Worm (Caenorhabditis elegans): ENCODE data around the gene mcm-5.

mcm-5 gene

ce11 chrIII:4313061-4313962, 22.2 kb upstream of the mcm-5 start, which contains the start of the genes evl-14 and dcn-1 (continued):
- no peak for TF ChIP-seq athp-1 (tag; optimal IDR thresholded peaks at IDR 0.05)
- TF ChIP-seq F57A8.1 (GFP tag; optimal IDR thresholded peaks at IDR 0.05): no peak
- TF ChIP-seq egl-44 (GFP tag; IDR thresholded peaks at IDR 0.05): no peak
- no peak for TF ChIP-seq F22D6.2 (tag; optimal IDR thresholded peaks at IDR 0.05)
- no peak for TF ChIP-seq madf-10 (tag; optimal IDR thresholded peaks at IDR 0.05)
- no peak for TF ChIP-seq ceh-58 (GFP tag; IDR thresholded peaks at IDR 0.05)
- TF ChIP-seq aptf-3 (GFP tag; IDR thresholded peaks at IDR 0.05): no peak
- TF ChIP-seq let-526 (GFP tag; IDR thresholded peaks at IDR 0.05): no peak
- no peak for TF ChIP-seq F49E8.2 (tag; optimal IDR thresholded peaks at IDR 0.05; ENCODE audit: insufficient read depth)
- TF ChIP-seq tlf-1 (GFP tag; optimal IDR thresholded peaks at IDR 0.05): no peak
- TF ChIP-seq nhr-179 (tag; optimal IDR thresholded peaks at IDR 0.05): no peak
- TF ChIP-seq F57C9.4 (tag; optimal IDR thresholded peaks at IDR 0.05): no peak
- no peak for TF ChIP-seq mcd-1 (GFP tag; IDR thresholded peaks at IDR 0.05)
- peak in 1 of 2 experiments; percentile 20 for TF ChIP-seq let-607 (tag; optimal IDR thresholded peaks at IDR 0.05)
- no peak for TF ChIP-seq nhr-27 (tag; optimal IDR thresholded peaks at IDR 0.05)
- no peak for TF ChIP-seq rec-8 (tag; optimal IDR thresholded peaks at IDR 0.05)
- no peak for TF ChIP-seq sdz-38 (tag; optimal IDR thresholded peaks at IDR 0.05)
- TF ChIP-seq egrh-3 (GFP tag; IDR thresholded peaks at IDR 0.05): no peak
- TF ChIP-seq ama-1 (optimal IDR thresholded peaks at IDR 0.05): no peak
- no peak for TF ChIP-seq ama-1 (GFP tag; optimal IDR thresholded peaks at IDR 0.05)
- no peak; the same call in none of the 2 replicates for TF ChIP-seq D2030.7 (GFP tag; IDR thresholded peaks at IDR 0.05)
- no peak for TF ChIP-seq lsy-27 (tag; optimal IDR thresholded peaks at IDR 0.05; ENCODE audit: borderline replicate concordance, insufficient read depth)
- TF ChIP-seq nhr-90 (tag; optimal IDR thresholded peaks at IDR 0.05): no peak
- no peak for TF ChIP-seq chd-7 (tag; optimal IDR thresholded peaks at IDR 0.05)
- no peak for TF ChIP-seq die-1 (tag; optimal IDR thresholded peaks at IDR 0.05)
- no peak for TF ChIP-seq cebp-1 (GFP tag; IDR thresholded peaks at IDR 0.05)
- TF ChIP-seq cebp-1 (tag; optimal IDR thresholded peaks at IDR 0.05): no peak
- TF ChIP-seq ceh-100 (GFP tag; IDR thresholded peaks at IDR 0.05): no peak
- no peak for TF ChIP-seq mxl-1 (tag; optimal IDR thresholded peaks at IDR 0.05)
- no peak for TF ChIP-seq fkh-3 (tag; optimal IDR thresholded peaks at IDR 0.05)
- no peak for TF ChIP-seq ceh-40 (GFP tag; IDR thresholded peaks at IDR 0.05)
- no peak for TF ChIP-seq egl-18 (GFP tag; IDR thresholded peaks at IDR 0.05)
- TF ChIP-seq tbx-9 (tag; optimal IDR thresholded peaks at IDR 0.05; ENCODE audit: borderline replicate concordance): no peak
- no peak for TF ChIP-seq ztf-26 (tag; optimal IDR thresholded peaks at IDR 0.05)
- TF ChIP-seq nfya-1 (tag; optimal IDR thresholded peaks at IDR 0.05; ENCODE audit: borderline replicate concordance, insufficient read depth): no peak
- TF ChIP-seq lir-1 (GFP tag; conservative IDR thresholded peaks at IDR 0.05): no peak
- no peak for TF ChIP-seq ztf-18 (tag; optimal IDR thresholded peaks at IDR 0.05)
- TF ChIP-seq bed-2 (GFP tag; IDR thresholded peaks at IDR 0.05): no peak
- TF ChIP-seq gei-17 (GFP tag; optimal IDR thresholded peaks at IDR 0.05): no peak
- TF ChIP-seq Y67H2A.10 (GFP tag; conservative IDR thresholded peaks at IDR 0.05): no peak
- TF ChIP-seq dpff-1 (tag; optimal IDR thresholded peaks at IDR 0.05): no peak
- TF ChIP-seq B0336.3 (GFP tag; IDR thresholded peaks at IDR 0.05): no peak
- TF ChIP-seq K12H6.12 (tag; optimal IDR thresholded peaks at IDR 0.05): peak; percentile 46
- TF ChIP-seq F10E7.11 (tag; optimal IDR thresholded peaks at IDR 0.05): no peak
- no peak for TF ChIP-seq F52B5.7 (tag; optimal IDR thresholded peaks at IDR 0.05)
- TF ChIP-seq K11D2.4 (GFP tag; IDR thresholded peaks at IDR 0.05): no peak
- TF ChIP-seq efl-1 (GFP tag; optimal IDR thresholded peaks at IDR 0.05): peak; percentile 96
- no peak for TF ChIP-seq ceh-79 (tag; optimal IDR thresholded peaks at IDR 0.05)

All from whole organism, young adult.